Worm (Caenorhabditis elegans) whole organism, L1 larva: ENCODE results near the gene lgc-42.

ENCODE experiments used
- alr-1 ChIP-seq: fragments of 200-800 bp; sonication (Bioruptor generic); optimal IDR thresholded peaks from 2 replicates; lab custom pipeline; 2018; ENCODE audit warnings: borderline replicate concordance, mild to moderate bottlenecking, missing genetic modification characterization, missing compliant biosample characterization
- elt-2 ChIP-seq: sonication (generic microtip); optimal IDR thresholded peaks from 2 replicates; lab custom pipeline; 2016; ENCODE audit warnings: missing genetic modification characterization, mild to moderate bottlenecking, inconsistent platforms, missing compliant biosample characterization, missing genetic modification reagents
- fkh-10 ChIP-seq: sonication (generic microtip); optimal IDR thresholded peaks from 2 replicates; lab custom pipeline; 2017; ENCODE audit warnings: missing biosample characterization, missing genetic modification reagents, missing genetic modification characterization
- fos-1 ChIP-seq: fragments of 150-350 bp; optimal IDR thresholded peaks from 2 replicates; lab custom pipeline; 2014; ENCODE audit warnings: missing biosample characterization, missing genetic modification characterization
- grh-1 ChIP-seq: fragments of 200-800 bp; sonication (Bioruptor generic); IDR thresholded peaks from 2 replicates; pipeline ENCODE4 v1.3.6; 2022; ENCODE audit warnings: missing genetic modification reagents, missing genetic modification characterization, missing compliant biosample characterization
- lin-15B ChIP-seq: fragments of 150-350 bp; sonication (generic microtip); optimal IDR thresholded peaks from 3 replicates; lab custom pipeline; 2014; ENCODE audit warnings: missing biosample characterization, missing genetic modification characterization
- snpc-4 ChIP-seq: fragments of 150-350 bp; optimal IDR thresholded peaks from 2 replicates; lab custom pipeline; 2014; ENCODE audit warnings: missing biosample characterization, missing genetic modification characterization

DNA sequence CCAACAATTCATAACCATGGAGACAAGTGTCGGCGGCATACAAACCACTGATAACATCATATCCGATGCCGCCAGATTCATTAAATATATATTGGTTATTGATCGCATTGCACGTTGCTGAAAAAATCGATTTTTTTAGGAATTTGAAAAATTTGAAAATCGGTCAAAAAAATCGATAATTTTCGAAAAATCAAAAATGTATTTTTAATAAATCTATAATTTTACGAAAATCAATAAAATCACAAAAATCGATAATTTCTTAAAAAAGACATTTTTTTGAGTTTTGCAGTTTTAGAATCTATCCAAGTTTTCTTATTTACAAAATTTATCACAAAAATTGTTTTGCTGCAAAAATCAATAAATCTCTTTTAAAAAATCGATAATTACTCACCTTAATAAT lies 17.8 kb downstream of the lgc-42 start:
- TF ChIP-seq alr-1 (no peak), lin-15B (tag; lab: Kevin White, UChicago) (no peak), fos-1 (tag; lab: Kevin White, UChicago) (no peak), snpc-4 (no peak), fkh-10 (no peak), grh-1 (no peak), elt-2 (tag; lab: Kevin White, UChicago) (no peak)
